Worm (Caenorhabditis elegans): Measurements from ENCODE around the gene aakg-2.
A peak's percentile ranks its signal among the peaks of the same experiment; 100 is the strongest.

Gene aakg-2

DNA sequence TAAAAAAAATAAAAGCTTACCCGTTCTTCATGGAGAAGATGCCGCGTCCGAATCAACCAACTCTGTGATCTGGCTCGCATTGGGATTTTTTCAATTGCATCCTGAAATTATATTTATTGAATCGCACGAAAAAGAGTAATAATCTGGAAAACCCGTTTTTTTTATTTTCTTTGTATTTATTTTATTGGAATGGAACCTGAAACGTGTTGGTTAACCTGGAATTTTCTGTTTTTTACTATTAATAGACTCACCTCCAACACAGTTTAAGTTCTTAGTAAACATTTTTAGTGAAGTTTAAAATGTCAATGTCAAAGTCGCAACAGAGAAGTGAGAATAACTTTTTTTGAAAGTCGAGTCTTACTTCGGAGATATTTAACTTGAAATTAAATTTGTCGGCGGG, 50.6 kb downstream of the aakg-2 start:
- TF ChIP-seq nhr-2 (tag; optimal IDR thresholded peaks at IDR 0.05) (no peak), ces-1 (GFP tag; optimal IDR thresholded peaks at IDR 0.05) (no peak), mls-2 (tag; optimal IDR thresholded peaks at IDR 0.05) (no peak), M03D4.4 (tag; optimal IDR thresholded peaks at IDR 0.05) (no peak), sem-2 (GFP tag; optimal IDR thresholded peaks at IDR 0.05) (no peak), elt-1 (tag; optimal IDR thresholded peaks at IDR 0.05; ENCODE audit: borderline replicate concordance, insufficient read depth) (no peak), hlh-1 (tag; optimal IDR thresholded peaks at IDR 0.05) (no peak), unc-62 (GFP tag; optimal IDR thresholded peaks at IDR 0.05) (no peak), lin-32 (GFP tag; optimal IDR thresholded peaks at IDR 0.05) (no peak), blmp-1 (tag; optimal IDR thresholded peaks at IDR 0.05) (no peak), tbx-8 (GFP tag; optimal IDR thresholded peaks at IDR 0.05) (no peak), snpc-4 (tag; optimal IDR thresholded peaks at IDR 0.05) (no peak)

DNA sequence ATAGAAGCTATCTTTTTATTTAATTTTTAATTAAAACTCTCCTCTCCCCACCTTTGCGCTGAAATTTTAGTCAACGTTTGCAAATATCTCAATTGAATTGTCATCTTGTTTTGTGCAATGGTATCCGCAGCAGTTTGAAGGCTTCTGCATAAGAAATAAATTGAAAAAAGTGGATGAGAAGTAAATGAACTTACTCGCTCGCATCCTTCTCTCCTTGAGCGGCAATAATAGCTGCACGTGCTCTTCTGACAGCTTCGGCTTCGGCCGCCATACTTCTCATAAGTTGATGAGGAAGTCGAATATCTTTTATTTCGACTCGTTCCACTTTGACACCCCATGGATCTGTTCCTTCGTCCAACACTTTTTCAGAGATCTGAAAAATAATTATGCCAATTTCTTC, 52.0 kb downstream of the aakg-2 start:
- TF ChIP-seq M03D4.4 (tag; optimal IDR thresholded peaks at IDR 0.05) = no peak
- TF ChIP-seq nhr-12 (tag; optimal IDR thresholded peaks at IDR 0.05) = no peak
- TF ChIP-seq ces-1 (GFP tag; optimal IDR thresholded peaks at IDR 0.05) = peak; percentile 78
